Worm (Caenorhabditis elegans) whole organism, L1 larva: ENCODE data around the gene sql-1.
A peak's percentile ranks its signal among the peaks of the same experiment; 100 is the strongest.

Experiments
- C16A3.4 ChIP-seq: fragments of 150-350 bp; optimal IDR thresholded peaks from 2 replicates; lab custom pipeline; 2014; ENCODE audit warnings: missing biosample characterization, missing genetic modification characterization
- C34B4.2 ChIP-seq: sonication (generic microtip); optimal IDR thresholded peaks from 2 replicates; lab custom pipeline; 2017; ENCODE audit warnings: mild to moderate bottlenecking, missing genetic modification characterization, missing compliant biosample characterization
- Y116A8C.19 ChIP-seq: sonication (generic microtip); optimal IDR thresholded peaks from 2 replicates; lab custom pipeline; 2016; ENCODE audit warnings: missing compliant biosample characterization, missing genetic modification characterization, borderline replicate concordance
- alr-1 ChIP-seq: fragments of 200-800 bp; sonication (Bioruptor generic); optimal IDR thresholded peaks from 2 replicates; lab custom pipeline; 2018; ENCODE audit warnings: borderline replicate concordance, mild to moderate bottlenecking, missing genetic modification characterization, missing compliant biosample characterization
- aly-2 ChIP-seq: fragments of 150-350 bp; optimal IDR thresholded peaks from 2 replicates; lab custom pipeline; 2014; ENCODE audit warnings: missing biosample characterization, missing genetic modification characterization
- ceh-82 ChIP-seq, 3 experiments: fragments of 150-350 bp in 1 of 3; sonication (generic microtip) in 2 of 3; optimal IDR thresholded peaks; 2 replicates each; lab custom pipeline; 2014 to 2017; ENCODE audit warnings: missing biosample characterization in 3 of 3, missing genetic modification characterization in 3 of 3
- ceh-88 ChIP-seq: fragments of 200-800 bp; sonication (Bioruptor generic); IDR thresholded peaks from 2 replicates; pipeline ENCODE4 v1.3.6; 2022; ENCODE audit warnings: missing genetic modification characterization, missing compliant biosample characterization
- ces-1 ChIP-seq: fragments of 150-350 bp; optimal IDR thresholded peaks from 2 replicates; lab custom pipeline; 2014; ENCODE audit warnings: missing biosample characterization, missing genetic modification reagents, missing genetic modification characterization
- dpl-1 ChIP-seq, 3 experiments: fragments of 150-350 bp in 2 of 3; sonication (generic microtip) in 1 of 3; optimal IDR thresholded peaks; 2 replicates each; lab custom pipeline; 2014 to 2017; ENCODE audit warnings: missing biosample characterization in 3 of 3, missing genetic modification characterization in 3 of 3, missing genetic modification reagents in 3 of 3
- dsc-1 ChIP-seq: sonication (generic microtip); optimal IDR thresholded peaks from 2 replicates; lab custom pipeline; 2016; ENCODE audit warnings: mild to moderate bottlenecking, missing genetic modification characterization, missing compliant biosample characterization
- efl-1 ChIP-seq, 4 experiments: fragments of 150-350 bp; optimal IDR thresholded peaks in 3 of 4; peaks in 1 of 4; 1 replicate in 1 of 4; 2 replicates in 3 of 4; lab custom pipeline; 2014; ENCODE audit warnings: missing biosample characterization in 2 of 4, missing genetic modification characterization in 2 of 4, missing genetic modification reagents in 2 of 4
- efl-3 ChIP-seq: fragments of 200-800 bp; sonication (Bioruptor generic); optimal IDR thresholded peaks from 2 replicates; lab custom pipeline; 2018; ENCODE audit warnings: mild to moderate bottlenecking, missing genetic modification characterization, missing compliant biosample characterization
- egl-13 ChIP-seq: sonication (generic microtip); optimal IDR thresholded peaks from 2 replicates; lab custom pipeline; 2016; ENCODE audit warnings: missing genotype, missing genetic modification reagents, missing genetic modification characterization, missing compliant biosample characterization
- elt-2 ChIP-seq: sonication (generic microtip); optimal IDR thresholded peaks from 2 replicates; lab custom pipeline; 2016; ENCODE audit warnings: missing genetic modification characterization, mild to moderate bottlenecking, inconsistent platforms, missing compliant biosample characterization, missing genetic modification reagents
- elt-3 ChIP-seq, 6 experiments: fragments of 150-350 bp in 1 of 6; sonication (generic microtip); optimal IDR thresholded peaks; 2 replicates each; lab custom pipeline; 2017 to 2018; ENCODE audit warnings: missing biosample characterization in 6 of 6, missing genetic modification characterization in 6 of 6, inconsistent platforms in 1 of 6
- ets-5 ChIP-seq: fragments of 200-800 bp; sonication (Bioruptor generic); IDR thresholded peaks from 2 replicates; pipeline ENCODE4 v1.3.6; 2022; ENCODE audit warnings: missing genetic modification characterization, missing compliant biosample characterization
- fkh-10 ChIP-seq: sonication (generic microtip); optimal IDR thresholded peaks from 2 replicates; lab custom pipeline; 2017; ENCODE audit warnings: missing biosample characterization, missing genetic modification reagents, missing genetic modification characterization
- grh-1 ChIP-seq: fragments of 200-800 bp; sonication (Bioruptor generic); IDR thresholded peaks from 2 replicates; pipeline ENCODE4 v1.3.6; 2022; ENCODE audit warnings: missing genetic modification reagents, missing genetic modification characterization, missing compliant biosample characterization
- hlh-4 ChIP-seq: sonication (generic microtip); optimal IDR thresholded peaks from 2 replicates; lab custom pipeline; 2016; ENCODE audit warnings: mild to moderate bottlenecking, missing genetic modification characterization, missing compliant biosample characterization
- irx-1 ChIP-seq: sonication (generic microtip); optimal IDR thresholded peaks from 2 replicates; lab custom pipeline; 2016; ENCODE audit warnings: missing genetic modification characterization, missing compliant biosample characterization
- lin-15B ChIP-seq: fragments of 150-350 bp; sonication (generic microtip); optimal IDR thresholded peaks from 3 replicates; lab custom pipeline; 2014; ENCODE audit warnings: missing biosample characterization, missing genetic modification characterization
- lin-39 ChIP-seq: fragments of 150-350 bp; optimal IDR thresholded peaks from 2 replicates; lab custom pipeline; 2014; ENCODE audit warnings: missing biosample characterization, missing genetic modification reagents, missing genetic modification characterization
- lsy-2 ChIP-seq, 2 experiments: fragments of 150-350 bp; optimal IDR thresholded peaks; 2 replicates each; lab custom pipeline; 2014; ENCODE audit warnings: missing biosample characterization in 2 of 2, missing genetic modification characterization in 2 of 2
- mab-9 ChIP-seq: fragments of 200-800 bp; sonication (Bioruptor generic); IDR thresholded peaks from 2 replicates; pipeline ENCODE4 v1.3.6; 2022; ENCODE audit warnings: missing genetic modification reagents, missing genetic modification characterization, missing compliant biosample characterization
- mef-2 ChIP-seq: fragments of 150-350 bp; optimal IDR thresholded peaks from 2 replicates; lab custom pipeline; 2014; ENCODE audit warnings: missing biosample characterization, missing genetic modification characterization
- mep-1 ChIP-seq: fragments of 150-350 bp; optimal IDR thresholded peaks from 2 replicates; lab custom pipeline; 2014; ENCODE audit warnings: missing biosample characterization, missing genetic modification characterization
- nhr-11 ChIP-seq: fragments of 150-350 bp; optimal IDR thresholded peaks from 2 replicates; lab custom pipeline; 2014; ENCODE audit warnings: missing biosample characterization, missing genetic modification characterization
- nhr-12 ChIP-seq: sonication (generic microtip); optimal IDR thresholded peaks from 2 replicates; lab custom pipeline; 2017; ENCODE audit warnings: missing biosample characterization, missing genetic modification characterization
- nhr-20 ChIP-seq: sonication (generic microtip); optimal IDR thresholded peaks from 2 replicates; lab custom pipeline; 2016; ENCODE audit warnings: mild to moderate bottlenecking, missing genetic modification characterization, missing compliant biosample characterization
- nhr-76 ChIP-seq: sonication (generic microtip); optimal IDR thresholded peaks from 2 replicates; lab custom pipeline; 2017; ENCODE audit warnings: missing biosample characterization, missing genetic modification characterization
- nhr-84 ChIP-seq: sonication (generic microtip); optimal IDR thresholded peaks from 2 replicates; lab custom pipeline; 2017; ENCODE audit warnings: missing biosample characterization, missing genetic modification characterization
- nhr-85 ChIP-seq: sonication (generic microtip); peaks from one replicate; lab custom pipeline; 2016; ENCODE audit warnings: missing genetic modification characterization, inconsistent platforms, missing compliant biosample characterization
- nhr-90 ChIP-seq: sonication (generic microtip); optimal IDR thresholded peaks from 2 replicates; lab custom pipeline; 2016; ENCODE audit warnings: mild to moderate bottlenecking, missing genetic modification characterization, missing compliant biosample characterization; ENCODE audit not compliant: poor library complexity
- skn-1 ChIP-seq: fragments of 150-350 bp; optimal IDR thresholded peaks from 2 replicates; lab custom pipeline; 2014; ENCODE audit warnings: missing biosample characterization, missing genetic modification characterization
- snpc-4 ChIP-seq: fragments of 150-350 bp; optimal IDR thresholded peaks from 2 replicates; lab custom pipeline; 2014; ENCODE audit warnings: missing biosample characterization, missing genetic modification characterization
- sptf-1 ChIP-seq: fragments of 150-350 bp; optimal IDR thresholded peaks from 2 replicates; lab custom pipeline; 2014; ENCODE audit warnings: missing biosample characterization, missing genetic modification characterization
- swsn-7 ChIP-seq: sonication (generic microtip); optimal IDR thresholded peaks from 2 replicates; lab custom pipeline; 2016; ENCODE audit warnings: missing genetic modification characterization, missing compliant biosample characterization
- tbx-2 ChIP-seq: sonication (generic microtip); optimal IDR thresholded peaks from 2 replicates; lab custom pipeline; 2016; ENCODE audit warnings: missing genetic modification characterization, missing compliant biosample characterization
- tlp-1 ChIP-seq: fragments of 150-350 bp; optimal IDR thresholded peaks from 2 replicates; lab custom pipeline; 2014; ENCODE audit warnings: missing biosample characterization, missing genetic modification characterization
- unc-62 ChIP-seq: fragments of 150-350 bp; optimal IDR thresholded peaks from 2 replicates; lab custom pipeline; 2014; ENCODE audit warnings: missing biosample characterization, missing genetic modification reagents, missing genetic modification characterization
- unc-98 ChIP-seq: fragments of 200-800 bp; sonication (Bioruptor generic); IDR thresholded peaks from 2 replicates; pipeline ENCODE4 v1.3.6; 2022; ENCODE audit warnings: missing genetic modification characterization, missing compliant biosample characterization
- vab-15 ChIP-seq: sonication (generic microtip); optimal IDR thresholded peaks from 2 replicates; lab custom pipeline; 2017; ENCODE audit warnings: missing genotype, mild to moderate bottlenecking, missing genetic modification characterization, missing compliant biosample characterization
- xbp-1 ChIP-seq: sonication (generic microtip); optimal IDR thresholded peaks from 2 replicates; lab custom pipeline; 2016; ENCODE audit warnings: missing genetic modification characterization, missing compliant biosample characterization
- zag-1 ChIP-seq: fragments of 150-350 bp; optimal IDR thresholded peaks from 2 replicates; lab custom pipeline; 2014; ENCODE audit warnings: missing biosample characterization, missing genetic modification characterization
- zip-4 ChIP-seq: fragments of 200-800 bp; sonication (Bioruptor generic); optimal IDR thresholded peaks from 2 replicates; lab custom pipeline; 2018; ENCODE audit warnings: mild to moderate bottlenecking, missing genetic modification characterization, moderate library complexity, missing compliant biosample characterization

Gene sql-1

DNA sequence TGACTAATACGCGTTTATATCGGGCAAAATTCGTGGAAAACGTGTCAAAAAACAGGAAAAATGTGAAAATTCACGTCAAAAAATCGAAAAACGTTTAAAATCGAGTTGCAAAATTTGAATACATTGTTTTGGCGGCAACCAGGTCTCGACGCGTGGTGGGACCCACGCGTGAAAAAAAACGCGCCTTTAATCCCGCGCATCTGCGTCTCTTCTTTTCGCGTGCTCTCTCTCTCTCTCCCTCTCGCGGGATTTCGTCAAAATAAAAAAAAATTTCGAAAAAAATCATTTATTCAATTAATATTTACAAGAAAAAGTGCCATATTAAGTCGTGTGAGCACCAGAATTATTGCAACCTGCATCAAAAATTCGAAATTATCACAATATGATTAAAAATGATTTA lies 46.0 kb upstream of the sql-1 start, which contains the start of gene ani-1 (continued):
- TF ChIP-seq hlh-4 (tag; lab: Kevin White, UChicago) (no peak), swsn-7 (tag; lab: Kevin White, UChicago) (peak; percentile 59), C16A3.4 (peak; percentile 81), skn-1 (tag; lab: Kevin White, UChicago) (peak; percentile 61), fkh-10 (GFP tag; lab: Kevin White, UChicago) (no peak), aly-2 (tag; lab: Kevin White, UChicago) (no peak), Y116A8C.19 (no peak), nhr-11 (tag; lab: Kevin White, UChicago) (no peak), C34B4.2 (tag; lab: Kevin White, UChicago) (no peak), nhr-20 (peak; percentile 58), vab-15 (tag; lab: Kevin White, UChicago) (no peak), ceh-82 (tag; optimal IDR thresholded peaks at IDR 0.05; lab: Kevin White, UChicago) (peak; percentile 35 to 83 (median 60)), sptf-1 (tag; lab: Kevin White, UChicago) (no peak), tlp-1 (tag; lab: Kevin White, UChicago) (no peak), ceh-88 (GFP tag; lab: Robert Waterston, UW) (peak; percentile 34; the same call in 1 of the 2 replicates), mef-2 (tag; lab: Kevin White, UChicago) (no peak), dpl-1 (GFP tag; optimal IDR thresholded peaks at IDR 0.05; lab: Kevin White, UChicago) (peak; percentile 88 to 92 (median 90)), lin-39 (peak; percentile 67), dsc-1 (tag; lab: Kevin White, UChicago) (peak; percentile 19), nhr-76 (tag; lab: Kevin White, UChicago) (no peak), lin-15B (tag; lab: Kevin White, UChicago) (peak; percentile 65), irx-1 (peak; percentile 36), tbx-2 (peak; percentile 68), unc-62 (GFP tag; lab: Kevin White, UChicago) (no peak), mab-9 (GFP tag; lab: Robert Waterston, UW) (no peak), xbp-1 (peak; percentile 66), efl-3 (GFP tag; lab: Kevin White, UChicago) (no peak), elt-3 (tag; optimal IDR thresholded peaks at IDR 0.05; lab: Kevin White, UChicago) (peak in 1 of 6 experiments; percentile 42), nhr-90 (tag; lab: Kevin White, UChicago) (peak; percentile 49), nhr-84 (tag; lab: Kevin White, UChicago) (no peak), unc-98 (GFP tag; lab: Robert Waterston, UW) (no peak), nhr-85 (tag; lab: Kevin White, UChicago) (peak; percentile 84), ets-5 (no peak), nhr-12 (tag; lab: Kevin White, UChicago) (no peak), zag-1 (tag; lab: Kevin White, UChicago) (no peak), elt-2 (tag; lab: Kevin White, UChicago) (no peak), ces-1 (GFP tag; lab: Kevin White, UChicago) (no peak), lsy-2 (tag; optimal IDR thresholded peaks at IDR 0.05; lab: Kevin White, UChicago) (peak; percentile 82 to 89), zip-4 (GFP tag; lab: Kevin White, UChicago) (no peak), mep-1 (tag; lab: Kevin White, UChicago) (peak; percentile 69), snpc-4 (tag; lab: Kevin White, UChicago) (no peak), grh-1 (GFP tag; lab: Robert Waterston, UW) (no peak; the same call in 1 of the 2 replicates), alr-1 (tag; lab: Kevin White, UChicago) (no peak)
- TF ChIP-seq, all 84 proteins: peak for 38

DNA sequence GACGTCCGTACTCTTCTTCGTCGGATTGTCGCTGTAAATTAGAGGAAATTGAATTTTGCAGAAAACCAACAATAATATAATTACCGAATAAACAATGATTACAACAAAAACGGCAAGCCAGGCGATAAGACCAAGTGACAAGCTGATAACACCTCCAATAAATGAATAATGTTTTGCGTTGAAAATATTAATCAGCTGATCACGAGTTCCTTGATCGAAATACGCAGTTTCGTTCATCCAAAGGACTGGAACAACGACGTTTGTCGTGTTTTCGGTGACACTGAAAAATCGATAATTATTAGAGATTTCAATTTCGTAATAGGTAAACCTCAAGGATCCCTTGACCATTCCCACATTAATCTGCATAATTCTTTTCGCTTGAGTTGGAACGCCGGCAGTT lies 45.6 kb upstream of the sql-1 start:
- TF ChIP-seq efl-1 (optimal IDR thresholded peaks at IDR 0.05; lab: Kevin White, UChicago): no peak
- TF ChIP-seq efl-1 (GFP tag; optimal IDR thresholded peaks at IDR 0.05 in 1 of 2; lab: Kevin White, UChicago): peak in 1 of 2 experiments; percentile 70
- TF ChIP-seq elt-2 (tag; lab: Kevin White, UChicago): peak; percentile 76
- TF ChIP-seq egl-13 (tag; lab: Kevin White, UChicago): no peak
